Worm (Caenorhabditis elegans): Measurements from ENCODE around the gene Y102A11A.1.
A peak's percentile ranks its signal among the peaks of the same experiment; 100 is the strongest.

Y102A11A.1 gene

DNA sequence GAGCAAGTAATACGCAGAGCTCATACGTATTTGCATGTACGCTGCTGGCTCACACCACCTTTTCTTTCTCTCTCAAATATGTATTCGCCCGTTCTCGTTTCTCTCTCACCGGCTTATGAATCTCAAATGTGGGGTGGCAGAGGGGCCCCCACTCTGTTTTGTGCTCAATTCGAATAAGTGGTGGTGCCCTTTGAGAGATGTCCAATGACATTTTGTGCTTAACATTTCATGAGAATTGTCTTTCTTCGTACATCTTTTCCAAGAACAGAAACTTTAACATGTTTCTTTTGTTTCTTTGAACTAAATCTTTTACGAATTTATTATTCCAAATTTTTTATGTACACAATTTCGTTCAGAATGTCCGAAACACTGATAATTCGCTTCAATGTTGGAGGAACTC, 32.4 kb downstream of the Y102A11A.1 start, which contains the start of gene F49H12.3:
Gene F49H12.3 (plus strand): TSS at position 357 of the 400 bp plus-strand sequence.
- no peak for TF ChIP-seq snpc-4 (tag; optimal IDR thresholded peaks at IDR 0.05)
- no peak for TF ChIP-seq nhr-67 (tag; optimal IDR thresholded peaks at IDR 0.05)
- no peak for TF ChIP-seq nhr-76 (tag; optimal IDR thresholded peaks at IDR 0.05)
- TF ChIP-seq ZK546.5 (tag; optimal IDR thresholded peaks at IDR 0.05), result no peak
- TF ChIP-seq fkh-10 (GFP tag; optimal IDR thresholded peaks at IDR 0.05), result no peak
- TF ChIP-seq nhr-28 (tag; optimal IDR thresholded peaks at IDR 0.05), result no peak
- no peak for TF ChIP-seq tbx-2 (tag; optimal IDR thresholded peaks at IDR 0.05)
- TF ChIP-seq lin-39 (tag; optimal IDR thresholded peaks at IDR 0.05), result no peak
- TF ChIP-seq lin-15B (tag; optimal IDR thresholded peaks at IDR 0.05), result no peak

DNA sequence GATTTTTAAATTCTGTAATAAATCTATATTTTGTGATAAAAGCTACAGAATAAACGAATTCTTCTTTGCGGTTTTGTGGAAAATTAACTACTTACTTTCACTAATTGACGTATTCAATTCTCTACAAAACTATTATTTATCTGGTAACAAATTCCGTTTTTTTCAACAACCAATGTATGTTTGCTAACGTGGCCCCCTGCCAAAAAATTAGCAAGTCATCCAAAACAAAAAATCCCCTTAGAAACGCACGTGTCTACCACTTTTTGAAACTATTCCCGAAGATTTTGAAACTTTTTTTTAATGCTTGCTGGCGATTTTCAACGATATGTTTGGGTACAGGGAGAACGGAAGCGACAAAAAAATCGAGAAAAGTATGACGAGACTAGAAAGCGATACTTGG, 33.4 kb downstream of the Y102A11A.1 start, which contains the start of gene F49H12.2:
Gene F49H12.2 (plus strand): TSS at position 301 of the 400 bp plus-strand sequence.
- TF ChIP-seq unc-62 (GFP tag; optimal IDR thresholded peaks at IDR 0.05) (no peak), unc-39 (tag; optimal IDR thresholded peaks at IDR 0.05) (no peak), ztf-11 (tag; optimal IDR thresholded peaks at IDR 0.05) (no peak), lin-39 (tag; optimal IDR thresholded peaks at IDR 0.05) (no peak), nhr-237 (tag; optimal IDR thresholded peaks at IDR 0.05) (no peak), mml-1 (tag; optimal IDR thresholded peaks at IDR 0.05) (no peak), ceh-82 (tag; optimal IDR thresholded peaks at IDR 0.05) (no peak), ztf-4 (tag; optimal IDR thresholded peaks at IDR 0.05) (no peak), mdl-1 (tag; optimal IDR thresholded peaks at IDR 0.05) (no peak), skn-1 (tag; optimal IDR thresholded peaks at IDR 0.05) (no peak), elt-3 (tag; optimal IDR thresholded peaks at IDR 0.05) (no peak), pha-4 (tag; optimal IDR thresholded peaks at IDR 0.05) (no peak), aly-2 (tag; optimal IDR thresholded peaks at IDR 0.05) (no peak), fkh-2 (tag; optimal IDR thresholded peaks at IDR 0.05) (no peak), fos-1 (tag; optimal IDR thresholded peaks at IDR 0.05) (no peak), sea-2 (GFP tag; optimal IDR thresholded peaks at IDR 0.05) (no peak), nhr-76 (tag; optimal IDR thresholded peaks at IDR 0.05) (no peak)

DNA sequence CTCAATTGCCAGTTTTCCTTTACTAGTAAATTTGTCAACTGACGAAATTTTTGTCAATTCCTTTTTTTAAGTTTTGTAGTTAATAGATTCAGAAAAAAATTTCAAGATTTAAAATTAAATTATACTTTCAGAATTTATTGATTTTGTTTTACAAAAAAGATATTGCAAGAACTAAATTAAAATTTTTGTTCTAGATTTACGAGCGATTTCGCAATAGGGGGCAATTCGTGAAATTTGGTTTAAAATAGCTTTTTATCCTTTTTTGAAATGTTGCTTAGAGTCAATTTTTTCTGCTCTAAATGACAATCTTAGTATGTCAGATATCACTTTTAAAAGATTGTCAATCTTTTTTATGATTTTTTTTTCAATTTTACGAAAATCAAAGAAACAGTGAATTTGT, 33.9 kb downstream of the Y102A11A.1 start:
- TF ChIP-seq R02D3.7 (tag; optimal IDR thresholded peaks at IDR 0.05) (no peak), snpc-4 (tag; optimal IDR thresholded peaks at IDR 0.05) (no peak), nhr-76 (tag; optimal IDR thresholded peaks at IDR 0.05) (no peak), ceh-9 (tag; optimal IDR thresholded peaks at IDR 0.05) (no peak), nhr-12 (tag; optimal IDR thresholded peaks at IDR 0.05) (no peak), nhr-28 (tag; optimal IDR thresholded peaks at IDR 0.05) (no peak), nhr-11 (tag; optimal IDR thresholded peaks at IDR 0.05) (no peak), ztf-4 (tag; optimal IDR thresholded peaks at IDR 0.05) (no peak), lin-15B (tag; optimal IDR thresholded peaks at IDR 0.05) (no peak), sea-2 (GFP tag; optimal IDR thresholded peaks at IDR 0.05) (no peak)

DNA sequence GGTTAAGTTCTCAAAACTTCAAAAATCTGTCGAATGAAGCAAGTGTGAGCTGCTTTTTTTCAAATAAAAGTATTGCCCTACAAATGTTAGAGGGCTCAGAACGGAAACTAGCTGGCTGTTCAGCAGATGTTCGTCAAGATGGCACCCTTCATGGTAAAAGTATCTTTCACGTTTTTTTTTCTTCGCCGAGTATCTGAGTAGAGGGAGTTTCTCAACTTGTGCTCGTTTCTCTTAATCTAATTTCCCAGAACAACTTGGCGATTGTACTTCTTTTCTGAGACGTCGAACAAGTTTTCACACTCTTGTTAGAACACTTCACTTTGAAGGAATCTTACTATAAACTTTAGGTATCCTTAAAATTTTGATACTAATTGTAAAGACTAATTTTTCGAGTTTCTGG, 36.1 kb downstream of the Y102A11A.1 start:
- TF ChIP-seq nfya-1 (tag; optimal IDR thresholded peaks at IDR 0.05; ENCODE audit: insufficient read depth) (no peak), elt-3 (tag; optimal IDR thresholded peaks at IDR 0.05) (no peak), daf-12 (tag; optimal IDR thresholded peaks at IDR 0.05) (no peak), nhr-76 (tag; optimal IDR thresholded peaks at IDR 0.05) (no peak), egl-5 (tag; optimal IDR thresholded peaks at IDR 0.05) (no peak), R02D3.7 (tag; optimal IDR thresholded peaks at IDR 0.05) (no peak), nhr-77 (tag; optimal IDR thresholded peaks at IDR 0.05) (no peak), egl-27 (tag; optimal IDR thresholded peaks at IDR 0.05) (no peak), pha-4 (tag; optimal IDR thresholded peaks at IDR 0.05) (no peak), ama-1 (optimal IDR thresholded peaks at IDR 0.05) (no peak), mdl-1 (tag; optimal IDR thresholded peaks at IDR 0.05) (no peak), nhr-25 (tag; optimal IDR thresholded peaks at IDR 0.05) (no peak), nhr-23 (tag; optimal IDR thresholded peaks at IDR 0.05) (no peak), hmg-11 (tag; optimal IDR thresholded peaks at IDR 0.05) (no peak)

DNA sequence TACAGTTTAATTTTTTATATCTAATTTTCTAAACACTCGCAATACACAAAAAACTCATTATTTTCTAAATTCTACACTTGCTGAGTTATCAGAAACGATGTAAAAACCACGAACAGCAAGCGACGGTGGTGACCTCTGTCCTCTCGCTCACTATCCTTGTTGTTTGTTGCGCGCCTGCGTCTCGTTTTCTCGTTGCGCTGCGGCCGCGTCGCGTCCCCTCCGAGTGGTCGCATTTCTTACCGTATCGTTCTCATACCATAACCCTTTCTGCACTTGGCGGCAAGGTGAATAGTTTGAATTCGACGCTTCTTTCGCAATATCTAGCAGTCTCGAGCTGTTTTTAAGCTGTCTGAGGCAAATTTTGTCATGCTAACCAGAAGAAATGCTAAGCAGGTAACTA, 37.8 kb downstream of the Y102A11A.1 start, which contains the start of gene lsy-2:
Gene lsy-2 (plus strand): TSS at position 271 of the 400 bp plus-strand sequence.
- no peak for TF ChIP-seq unc-62 (GFP tag; optimal IDR thresholded peaks at IDR 0.05)
- peak; percentile 88 for TF ChIP-seq nhr-25 (tag; optimal IDR thresholded peaks at IDR 0.05)
- peak; percentile 5 for TF ChIP-seq lsy-12 (tag; optimal IDR thresholded peaks at IDR 0.05)
- TF ChIP-seq ceh-9 (tag; optimal IDR thresholded peaks at IDR 0.05), result no peak
- peak; percentile 98 for TF ChIP-seq nfya-1 (tag; optimal IDR thresholded peaks at IDR 0.05; ENCODE audit: insufficient read depth)
- TF ChIP-seq jun-1 (tag; optimal IDR thresholded peaks at IDR 0.05), result peak; percentile 10
- no peak for TF ChIP-seq R02D3.7 (tag; optimal IDR thresholded peaks at IDR 0.05)
- no peak for TF ChIP-seq ztf-11 (tag; optimal IDR thresholded peaks at IDR 0.05)
- no peak for TF ChIP-seq aly-2 (tag; optimal IDR thresholded peaks at IDR 0.05)
- TF ChIP-seq egl-5 (tag; optimal IDR thresholded peaks at IDR 0.05), result peak; percentile 64
- TF ChIP-seq nhr-76 (tag; optimal IDR thresholded peaks at IDR 0.05), result no peak
- TF ChIP-seq pha-4 (tag; optimal IDR thresholded peaks at IDR 0.05), result peak; percentile 72
- TF ChIP-seq lin-39 (tag; optimal IDR thresholded peaks at IDR 0.05), result peak; percentile 83
- peak; percentile 44 for TF ChIP-seq nhr-23 (tag; optimal IDR thresholded peaks at IDR 0.05)
- TF ChIP-seq ztf-4 (tag; optimal IDR thresholded peaks at IDR 0.05), result no peak
- TF ChIP-seq ceh-16 (tag; optimal IDR thresholded peaks at IDR 0.05), result no peak
- no peak for TF ChIP-seq nhr-12 (tag; optimal IDR thresholded peaks at IDR 0.05)
- TF ChIP-seq snpc-4 (tag; optimal IDR thresholded peaks at IDR 0.05), result no peak
- no peak for TF ChIP-seq zag-1 (tag; optimal IDR thresholded peaks at IDR 0.05)
- no peak for TF ChIP-seq daf-12 (tag; optimal IDR thresholded peaks at IDR 0.05)
- no peak for TF ChIP-seq unc-39 (tag; optimal IDR thresholded peaks at IDR 0.05)
- TF ChIP-seq ceh-28 (tag; optimal IDR thresholded peaks at IDR 0.05), result peak; percentile 25
- TF ChIP-seq elt-2 (tag; optimal IDR thresholded peaks at IDR 0.05), result peak; percentile 62
- TF ChIP-seq nhr-28 (tag; optimal IDR thresholded peaks at IDR 0.05), result no peak
- TF ChIP-seq hmg-11 (tag; optimal IDR thresholded peaks at IDR 0.05), result peak; percentile 84
- peak; percentile 51 for TF ChIP-seq ama-1 (optimal IDR thresholded peaks at IDR 0.05)
- no peak for TF ChIP-seq mml-1 (tag; optimal IDR thresholded peaks at IDR 0.05)
- TF ChIP-seq nhr-11 (tag; optimal IDR thresholded peaks at IDR 0.05), result no peak
